Worm (Caenorhabditis elegans): ENCODE data around the gene cgt-3.
"Not testable (repeated sequence)": the region's sequence is repeated elsewhere in the genome, so short reads cannot be mapped to it uniquely, and the experiment has no call there.

cgt-3 gene

ce11 chrII:5911274-5911673, at the start of gene cgt-3:
Gene cgt-3 (plus strand): TSS chrII:5911324.
- no peak for TF ChIP-seq unc-62 (GFP tag; optimal IDR thresholded peaks at IDR 0.05)

DNA sequence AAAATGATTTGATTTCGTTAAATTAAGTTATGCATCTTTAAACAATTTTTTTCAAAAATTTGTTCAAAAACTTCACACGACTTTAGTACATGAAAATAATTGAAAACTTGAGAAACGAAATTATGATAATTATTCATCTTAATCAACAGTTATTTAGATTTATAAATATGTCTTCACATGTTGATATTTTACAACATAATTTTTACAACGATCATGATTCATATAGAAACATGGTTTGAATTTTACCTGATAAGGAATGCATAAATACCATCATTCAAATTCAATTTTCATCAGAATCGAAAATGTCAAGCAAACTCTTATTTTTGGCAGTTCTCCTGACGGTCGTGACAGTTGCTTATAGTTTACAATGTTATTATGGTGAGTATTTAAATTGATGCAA, 47.2 kb upstream of the cgt-3 start, which contains the start of gene tag-234:
Gene tag-234, plus strand, starts transcription at position 301 of the 400 bp plus-strand sequence.
- no peak for TF ChIP-seq unc-62 (GFP tag; optimal IDR thresholded peaks at IDR 0.05)

DNA sequence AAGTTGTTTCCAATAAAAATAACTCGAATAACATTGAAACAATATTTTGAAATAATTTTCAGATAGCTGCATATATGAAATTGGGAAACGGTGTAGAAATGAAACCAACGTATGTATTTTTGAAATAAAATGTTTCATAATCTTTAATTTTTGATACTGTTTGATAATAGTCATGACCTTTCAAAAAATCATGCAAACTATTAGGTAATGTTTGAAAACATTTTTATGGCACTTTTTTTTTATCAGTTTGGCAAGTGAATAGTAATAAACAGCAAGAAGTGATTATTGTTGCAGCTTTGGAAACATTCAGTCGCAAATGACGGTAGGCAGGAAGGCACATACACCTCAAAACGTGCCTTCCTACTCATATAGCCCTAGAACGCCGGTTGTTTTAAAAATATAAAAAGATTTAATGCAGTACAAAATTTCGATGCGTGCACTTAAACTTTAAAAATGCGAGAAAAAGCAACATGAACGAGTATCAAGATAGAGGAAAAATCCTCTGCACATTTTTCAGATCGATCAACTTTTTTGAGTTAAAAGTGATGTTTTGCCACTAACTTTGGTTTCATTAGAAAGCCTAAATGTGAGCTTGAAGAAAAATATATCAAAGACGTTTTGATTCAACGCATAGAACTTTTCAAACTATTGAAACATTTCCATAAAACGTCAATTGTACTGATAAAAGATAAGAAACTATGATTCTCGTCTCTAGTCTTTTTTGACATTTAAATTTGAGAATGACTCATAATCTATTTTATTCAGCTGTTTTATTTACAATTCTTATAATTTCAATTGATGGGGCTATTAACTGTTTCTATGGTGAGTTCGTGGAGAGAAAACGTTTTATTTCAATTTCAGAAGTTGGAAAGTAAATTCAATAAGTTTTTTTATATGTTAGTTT, 45.5 kb upstream of the cgt-3 start, which contains the start of gene F55C12.19:
Gene F55C12.19, plus strand, starts transcription at position 735 of the 904 bp plus-strand sequence.
- TF ChIP-seq unc-62 (GFP tag; optimal IDR thresholded peaks at IDR 0.05): no peak

- no peak for TF ChIP-seq unc-62 (GFP tag; optimal IDR thresholded peaks at IDR 0.05)
These were observed 44.2 kb upstream of the cgt-3 start for ce11 chrII:5866920-5867319.

DNA sequence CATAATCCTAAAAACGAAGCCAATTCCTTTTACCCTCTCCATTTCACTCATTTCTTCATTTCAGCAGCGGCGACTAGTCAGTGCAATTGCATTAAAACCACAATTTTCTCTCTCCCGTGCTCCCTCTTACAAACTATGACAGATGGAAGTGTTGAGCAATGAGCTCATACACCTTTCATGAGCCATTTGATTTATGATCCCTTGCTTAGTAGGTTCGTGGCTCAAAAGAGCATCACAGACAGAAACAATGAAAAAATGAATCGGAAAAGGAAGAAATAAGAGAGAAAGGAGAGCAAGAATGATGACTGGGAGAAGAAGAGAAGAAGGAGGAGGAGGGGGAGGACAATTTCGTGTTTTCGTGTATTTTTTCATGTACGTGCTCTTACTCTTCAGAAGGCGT, 39.6 kb upstream of the cgt-3 start:
- no peak for TF ChIP-seq unc-62 (GFP tag; optimal IDR thresholded peaks at IDR 0.05)

ce11 chrII:5872414-5872813, 38.7 kb upstream of the cgt-3 start:
- no peak for TF ChIP-seq unc-62 (GFP tag; optimal IDR thresholded peaks at IDR 0.05)

DNA sequence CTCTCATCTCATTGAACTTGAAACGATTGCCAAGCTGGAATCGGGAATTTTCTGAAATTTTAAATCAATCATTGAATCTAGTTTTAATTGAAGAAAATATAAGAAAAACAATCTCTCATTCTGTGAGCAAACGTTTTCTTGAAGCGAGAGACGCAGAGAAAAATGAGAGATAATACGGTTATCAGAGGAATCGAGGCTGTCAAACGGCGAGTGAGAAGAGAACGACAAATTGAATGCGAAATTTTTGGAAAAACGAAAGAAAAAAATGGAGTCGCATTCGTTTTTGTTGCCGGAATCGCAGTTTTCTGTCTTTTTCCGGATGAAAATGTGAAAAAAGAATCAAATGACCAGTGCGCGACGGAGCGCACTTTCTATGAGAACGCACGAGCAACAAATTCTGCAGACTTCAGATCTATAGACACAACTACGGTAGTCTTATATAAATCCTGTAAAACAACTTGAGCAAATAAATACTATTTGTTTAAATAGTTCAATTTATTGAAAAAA, 37.5 kb upstream of the cgt-3 start, which contains the start of gene tex-2:
Gene tex-2, minus strand, starts transcription at position 51 of the 507 bp plus-strand sequence.
- no peak for TF ChIP-seq unc-62 (GFP tag; optimal IDR thresholded peaks at IDR 0.05)

ce11 chrII:5874130-5874529, 37.0 kb upstream of the cgt-3 start:
- no peak for TF ChIP-seq unc-62 (GFP tag; optimal IDR thresholded peaks at IDR 0.05)

DNA sequence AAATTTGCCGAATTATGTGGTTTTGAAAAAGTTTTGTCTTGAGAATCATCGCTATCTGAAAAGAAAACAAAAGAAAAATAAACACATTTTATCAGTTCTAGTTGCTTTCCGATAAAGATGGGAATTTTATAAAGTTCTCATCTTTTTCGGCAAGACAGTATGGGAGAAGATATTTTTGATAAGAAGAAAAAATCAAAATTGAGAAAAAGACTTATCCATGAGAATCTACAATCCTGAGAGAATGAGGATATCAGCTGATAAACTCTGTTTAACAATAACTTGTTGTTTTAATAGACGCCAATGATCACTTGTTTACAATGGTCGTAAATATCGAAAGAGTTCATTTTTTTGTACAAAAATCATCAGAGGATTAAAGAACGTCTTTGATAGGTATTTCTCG, 35.1 kb upstream of the cgt-3 start, which contains the start of gene F55C12.6:
Gene F55C12.6, minus strand, starts transcription at position 101 of the 400 bp plus-strand sequence.
- no peak for TF ChIP-seq unc-62 (GFP tag; optimal IDR thresholded peaks at IDR 0.05)

DNA sequence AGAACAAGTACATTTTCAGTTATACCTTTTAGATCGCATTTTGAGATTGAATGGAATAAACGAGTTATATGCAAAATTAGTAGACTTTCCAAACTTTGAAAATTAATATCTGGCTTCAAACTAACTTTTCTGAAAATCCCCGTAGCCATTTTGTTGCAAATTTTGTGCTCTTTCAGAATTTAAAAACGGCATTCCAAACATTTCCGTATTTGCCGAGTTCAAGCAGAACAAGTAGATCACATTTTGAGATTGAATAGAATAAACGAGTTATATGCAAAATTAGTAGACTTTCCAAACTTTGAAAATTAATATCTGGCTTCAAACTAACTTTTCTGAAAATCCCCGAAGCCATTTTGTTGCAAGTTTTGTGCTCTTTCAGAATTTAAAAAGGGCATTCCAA, 34.6 kb upstream of the cgt-3 start, which contains the start of gene F55C12.2:
Gene F55C12.2, plus strand, starts transcription at position 301 of the 400 bp plus-strand sequence.
- not testable (repeated sequence) for TF ChIP-seq unc-62 (GFP tag; optimal IDR thresholded peaks at IDR 0.05)

- no peak for TF ChIP-seq unc-62 (GFP tag; optimal IDR thresholded peaks at IDR 0.05)
These were observed 30.4 kb upstream of the cgt-3 start for ce11 chrII:5880677-5881076.

DNA sequence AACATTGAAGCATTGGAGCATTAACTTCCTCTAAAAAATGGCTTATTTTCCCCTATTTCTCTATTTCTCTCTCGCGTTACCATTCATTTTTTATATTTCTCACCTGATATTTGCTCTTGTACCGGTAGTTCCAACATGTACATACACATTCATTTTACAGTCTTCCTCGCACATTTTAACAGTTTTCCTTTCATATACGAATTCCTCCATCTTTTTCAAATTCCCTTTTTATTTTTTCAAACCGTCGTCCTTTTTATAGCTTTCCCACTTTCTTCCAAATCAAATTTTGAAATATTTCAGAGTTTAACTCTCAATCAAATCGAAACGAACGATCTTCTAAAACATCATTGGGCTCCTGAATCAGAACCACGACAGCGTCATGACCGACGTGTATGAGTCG, 26.9 kb upstream of the cgt-3 start, which contains the start of gene rfip-1:
Gene rfip-1, plus strand, starts transcription at position 301 of the 400 bp plus-strand sequence.
- no peak for TF ChIP-seq unc-62 (GFP tag; optimal IDR thresholded peaks at IDR 0.05)

- TF ChIP-seq unc-62 (GFP tag; optimal IDR thresholded peaks at IDR 0.05): no peak
These were observed 25.0 kb upstream of the cgt-3 start for ce11 chrII:5885966-5886621.

ce11 chrII:5889417-5890139, 21.5 kb upstream of the cgt-3 start:
- TF ChIP-seq unc-62 (GFP tag; optimal IDR thresholded peaks at IDR 0.05): no peak

- TF ChIP-seq unc-62 (GFP tag; optimal IDR thresholded peaks at IDR 0.05): no peak
These were observed 18.3 kb upstream of the cgt-3 start for ce11 chrII:5892813-5893212.

All from whole organism, dauer.